Worm (Caenorhabditis elegans) whole organism, L2 larva: ENCODE results near the gene M01H9.5.
A peak's percentile ranks its signal among the peaks of the same experiment; 100 is the strongest.

Source experiments
- ama-1 ChIP-seq: fragments of 150-350 bp; optimal IDR thresholded peaks from 2 replicates; lab custom pipeline; 2018; ENCODE audit warnings: inconsistent platforms
- blmp-1 ChIP-seq: sonication (generic microtip); optimal IDR thresholded peaks from 2 replicates; lab custom pipeline; 2017; ENCODE audit warnings: missing genetic modification characterization, mild to moderate bottlenecking, missing compliant biosample characterization, antibody characterized with exemption, moderate library complexity; ENCODE audit not compliant: insufficient read depth
- elt-3 ChIP-seq: sonication (generic microtip); optimal IDR thresholded peaks from 2 replicates; lab custom pipeline; 2017; ENCODE audit warnings: missing biosample characterization, missing genetic modification characterization
- lin-11 ChIP-seq: fragments of 150-350 bp; sonication (generic microtip); optimal IDR thresholded peaks from 2 replicates; lab custom pipeline; 2014; ENCODE audit warnings: missing biosample characterization, missing genetic modification characterization, inconsistent platforms, mixed read lengths
- lin-39 ChIP-seq: fragments of 150-350 bp; optimal IDR thresholded peaks from 2 replicates; lab custom pipeline; 2014; ENCODE audit warnings: missing biosample characterization, missing genetic modification reagents, missing genetic modification characterization
- lsy-2 ChIP-seq, 2 experiments: fragments of 150-350 bp in 1 of 2; sonication (generic microtip) in 1 of 2; optimal IDR thresholded peaks; 2 replicates each; lab custom pipeline; 2014 to 2017; ENCODE audit warnings: missing biosample characterization in 2 of 2, missing genetic modification characterization in 2 of 2
- nhr-12 ChIP-seq: fragments of 150-350 bp; optimal IDR thresholded peaks from 2 replicates; lab custom pipeline; 2014; ENCODE audit warnings: missing biosample characterization, missing genetic modification characterization
- nhr-237 ChIP-seq: fragments of 150-350 bp; optimal IDR thresholded peaks from 2 replicates; lab custom pipeline; 2014; ENCODE audit warnings: missing biosample characterization, missing genetic modification characterization
- nhr-6 ChIP-seq: fragments of 150-350 bp; optimal IDR thresholded peaks from 2 replicates; lab custom pipeline; 2014; ENCODE audit warnings: missing biosample characterization, missing genetic modification characterization
- sem-4 ChIP-seq: fragments of 150-350 bp; optimal IDR thresholded peaks from 2 replicates; lab custom pipeline; 2014; ENCODE audit warnings: missing biosample characterization, missing genetic modification reagents, missing genetic modification characterization
- skn-1 ChIP-seq: sonication (generic microtip); optimal IDR thresholded peaks from 2 replicates; lab custom pipeline; 2017; ENCODE audit warnings: missing biosample characterization, missing genetic modification characterization
- snpc-4 ChIP-seq: fragments of 150-350 bp; optimal IDR thresholded peaks from 2 replicates; lab custom pipeline; 2014; ENCODE audit warnings: missing biosample characterization, missing genetic modification characterization

ce11 chrIV:4469055-4469454 lies 3.8 kb downstream of the M01H9.5 start:
- TF ChIP-seq nhr-6 (tag; lab: Kevin White, UChicago) (no peak), snpc-4 (tag; lab: Kevin White, UChicago) (no peak), lsy-2 (tag; optimal IDR thresholded peaks at IDR 0.05; lab: Kevin White, UChicago) (no peak), lin-11 (tag; lab: Kevin White, UChicago) (no peak), elt-3 (tag; lab: Kevin White, UChicago) (no peak), skn-1 (no peak), ama-1 (peak; percentile 59), nhr-237 (tag; lab: Kevin White, UChicago) (no peak), nhr-12 (no peak), sem-4 (no peak), lin-39 (tag; lab: Kevin White, UChicago) (no peak), blmp-1 (tag; lab: Kevin White, UChicago) (no peak)
